Worm (Caenorhabditis elegans): ENCODE measurements around the gene B0334.13.

DNA sequence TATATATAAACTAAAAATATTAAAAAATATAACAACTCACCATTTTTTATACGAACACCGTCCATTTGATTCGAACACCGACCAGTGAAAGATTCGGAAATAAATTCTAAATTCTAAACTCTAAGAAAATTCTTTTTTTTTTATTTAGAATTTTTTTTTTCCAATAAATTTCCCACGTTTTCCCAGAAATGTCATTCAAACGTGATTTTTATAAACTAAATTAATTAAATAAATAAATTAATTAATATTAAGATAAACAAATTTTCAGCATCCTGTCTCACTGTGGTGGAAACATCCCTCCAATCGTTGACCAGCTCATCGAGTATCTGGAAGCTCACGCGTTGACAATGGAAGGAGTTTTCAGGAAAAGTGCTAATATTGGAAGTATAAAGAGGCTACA lies 20.6 kb upstream of the B0334.13 start, which contains the start of gene klp-17:
- TF ChIP-seq him-1 (tag; optimal IDR thresholded peaks at IDR 0.05), result no peak
- TF ChIP-seq dao-5 (tag; optimal IDR thresholded peaks at IDR 0.05), result no peak

Measured in whole organism, L4/young adult.